Worm (Caenorhabditis elegans) whole organism, L4 larva: ENCODE measurements around the gene F25B3.4.

Experiments used
- ama-1 ChIP-seq: fragments of 150-350 bp; optimal IDR thresholded peaks from 2 replicates; lab custom pipeline; 2014; ENCODE audit warnings: inconsistent platforms, mixed read lengths
- ceh-82 ChIP-seq: sonication (generic microtip); optimal IDR thresholded peaks from 2 replicates; lab custom pipeline; 2017; ENCODE audit warnings: missing biosample characterization, missing genetic modification characterization
- egl-27 ChIP-seq: sonication (generic microtip); optimal IDR thresholded peaks from 3 replicates; lab custom pipeline; 2017; ENCODE audit warnings: missing biosample characterization, missing genetic modification reagents, missing genetic modification characterization
- mep-1 ChIP-seq: fragments of 150-350 bp; sonication (generic microtip); optimal IDR thresholded peaks from 3 replicates; lab custom pipeline; 2014; ENCODE audit warnings: missing biosample characterization, missing genetic modification characterization
- nhr-76 ChIP-seq: fragments of 150-350 bp; optimal IDR thresholded peaks from 2 replicates; lab custom pipeline; 2014; ENCODE audit warnings: missing biosample characterization, missing genetic modification characterization
- snpc-4 ChIP-seq: fragments of 150-350 bp; optimal IDR thresholded peaks from 2 replicates; lab custom pipeline; 2014; ENCODE audit warnings: missing biosample characterization, missing genetic modification characterization

DNA sequence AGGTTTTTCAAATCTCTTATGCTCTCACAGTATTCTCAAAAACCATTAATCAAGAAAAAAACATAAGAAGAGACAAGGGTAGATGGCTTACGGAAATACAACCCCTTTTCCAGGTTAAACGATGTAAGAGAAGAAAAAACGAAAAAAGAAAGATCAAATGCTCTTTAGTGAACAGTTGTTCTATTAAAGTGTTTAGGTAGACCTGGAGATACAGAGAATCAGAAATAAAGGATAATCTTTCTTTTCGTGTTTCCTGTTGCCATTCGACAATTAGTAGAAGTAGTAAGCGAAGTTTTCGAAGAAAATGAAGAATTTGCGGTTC is 14.7 kb upstream of the F25B3.4 start, which contains the start of gene K09G1.1:
- TF ChIP-seq ceh-82 (no peak), ama-1 (lab: Kevin White, UChicago) (no peak), snpc-4 (tag; lab: Kevin White, UChicago) (no peak), egl-27 (tag; lab: Kevin White, UChicago) (no peak), nhr-76 (tag; lab: Kevin White, UChicago) (no peak), mep-1 (tag; lab: Kevin White, UChicago) (no peak)
